Worm (Caenorhabditis elegans) whole organism, young adult: Measurements from ENCODE around the gene K04A8.20.

Experiments used
- ama-1 ChIP-seq, 3 experiments: fragments of 150-350 bp in 1 of 3; sonication (generic microtip) in 2 of 3; optimal IDR thresholded peaks; 2 replicates each; lab custom pipeline; 2014 to 2018; ENCODE audit warnings: missing biosample characterization in 2 of 3, missing genetic modification characterization in 2 of 3, missing genetic modification reagents in 2 of 3
- him-1 ChIP-seq: sonication (generic microtip); optimal IDR thresholded peaks from 2 replicates; lab custom pipeline; 2016; ENCODE audit warnings: missing genotype, missing genetic modification reagents, missing genetic modification characterization, missing compliant biosample characterization
- hlh-26 ChIP-seq: fragments of 200-800 bp; sonication (Bioruptor generic); conservative IDR thresholded peaks from 2 replicates; pipeline ENCODE4 v1.3.6; 2022; ENCODE audit warnings: missing genetic modification reagents, missing genetic modification characterization, missing compliant biosample characterization
- lin-40 ChIP-seq: sonication (generic microtip); optimal IDR thresholded peaks from 2 replicates; lab custom pipeline; 2016; ENCODE audit warnings: missing genetic modification characterization, mild to moderate bottlenecking, missing compliant biosample characterization, missing genotype, missing genetic modification reagents
- lsl-1 ChIP-seq: fragments of 200-800 bp; sonication (Bioruptor generic); optimal IDR thresholded peaks from 2 replicates; lab custom pipeline; 2018; ENCODE audit warnings: mild to moderate bottlenecking, missing genetic modification characterization, moderate library complexity, missing compliant biosample characterization
- sdz-38 ChIP-seq: sonication (generic microtip); optimal IDR thresholded peaks from 2 replicates; lab custom pipeline; 2016; ENCODE audit warnings: missing genotype, missing genetic modification characterization, missing compliant biosample characterization
- snpc-1.1 ChIP-seq: sonication (generic microtip); optimal IDR thresholded peaks from 2 replicates; lab custom pipeline; 2017; ENCODE audit warnings: missing genetic modification characterization, mild to moderate bottlenecking, missing compliant biosample characterization, antibody characterized with exemption, moderate library complexity, missing genotype, missing genetic modification reagents; ENCODE audit not compliant: insufficient read depth
- snpc-4 ChIP-seq, 5 experiments: fragments of 150-350 bp in 1 of 5; sonication (generic microtip) in 4 of 5; optimal IDR thresholded peaks; 2 replicates each; lab custom pipeline; 2014 to 2018; ENCODE audit warnings: missing genetic modification characterization in 5 of 5, missing biosample characterization in 3 of 5, antibody characterized with exemption in 2 of 5, mild to moderate bottlenecking in 2 of 5, missing compliant biosample characterization in 2 of 5, missing genotype in 2 of 5, moderate library complexity in 2 of 5, missing genetic modification reagents in 1 of 5
- unc-62 ChIP-seq: fragments of 150-350 bp; optimal IDR thresholded peaks from 2 replicates; lab custom pipeline; 2014; ENCODE audit warnings: missing biosample characterization, missing genetic modification reagents, missing genetic modification characterization
- ztf-26 ChIP-seq: sonication (generic microtip); optimal IDR thresholded peaks from 2 replicates; lab custom pipeline; 2017; ENCODE audit warnings: missing genetic modification characterization, missing compliant biosample characterization

ce11 chrV:6511121-6511520, 38.1 kb upstream of the K04A8.20 start, which contains the start of gene ubh-1:
- TF ChIP-seq snpc-1.1 (tag; lab: Kevin White, UChicago) (no peak), snpc-4 (GFP tag; optimal IDR thresholded peaks at IDR 0.05; lab: Kevin White, UChicago) (no peak), snpc-4 (tag; optimal IDR thresholded peaks at IDR 0.05; lab: Kevin White, UChicago) (no peak), ama-1 (optimal IDR thresholded peaks at IDR 0.05; lab: Kevin White, UChicago) (no peak), ama-1 (GFP tag; optimal IDR thresholded peaks at IDR 0.05; lab: Kevin White, UChicago) (no peak), unc-62 (GFP tag; lab: Kevin White, UChicago) (no peak), sdz-38 (tag; lab: Kevin White, UChicago) (no peak), him-1 (tag; lab: Kevin White, UChicago) (no peak), lsl-1 (GFP tag; lab: Kevin White, UChicago) (no peak), lin-40 (tag; lab: Kevin White, UChicago) (no peak), ztf-26 (tag; lab: Kevin White, UChicago) (no peak), hlh-26 (GFP tag; lab: Robert Waterston, UW) (no peak)
